Worm (Caenorhabditis elegans): ENCODE measurements around the gene rpb-12.
A peak's percentile ranks its signal among the peaks of the same experiment; 100 is the strongest.

The rpb-12 gene

ce11 chrIV:9112019-9112418 is 34.6 kb downstream of the rpb-12 start:
- TF ChIP-seq elt-2 (tag; optimal IDR thresholded peaks at IDR 0.05) (peak; percentile 71), nhr-25 (tag; optimal IDR thresholded peaks at IDR 0.05) (no peak), ceh-9 (tag; optimal IDR thresholded peaks at IDR 0.05) (no peak), elt-1 (tag; optimal IDR thresholded peaks at IDR 0.05) (no peak), ceh-82 (tag; optimal IDR thresholded peaks at IDR 0.05) (no peak), pqm-1 (tag; optimal IDR thresholded peaks at IDR 0.05) (peak; percentile 45), eor-1 (tag; optimal IDR thresholded peaks at IDR 0.05) (no peak), nhr-43 (tag; optimal IDR thresholded peaks at IDR 0.05; ENCODE audit: poor library complexity, severe bottlenecking) (peak; percentile 58), elt-3 (tag; optimal IDR thresholded peaks at IDR 0.05) (peak in 2 of 3 experiments; percentile 20 to 65), zag-1 (tag; optimal IDR thresholded peaks at IDR 0.05) (no peak)

ce11 chrIV:9108631-9109030 is 38.0 kb downstream of the rpb-12 start, which contains the start of gene aly-1:
Gene aly-1, plus strand, starts transcription at chrIV:9108931.
- no peak for TF ChIP-seq jun-1 (tag; optimal IDR thresholded peaks at IDR 0.05)
- TF ChIP-seq mdl-1 (tag; optimal IDR thresholded peaks at IDR 0.05), result no peak

- TF ChIP-seq nfya-1 (tag; optimal IDR thresholded peaks at IDR 0.05; ENCODE audit: insufficient read depth) (peak; percentile 58), elt-2 (tag; optimal IDR thresholded peaks at IDR 0.05) (peak; percentile 15), nhr-23 (tag; optimal IDR thresholded peaks at IDR 0.05) (peak; percentile 14), mml-1 (tag; optimal IDR thresholded peaks at IDR 0.05) (no peak), ceh-9 (tag; optimal IDR thresholded peaks at IDR 0.05) (no peak), ceh-28 (tag; optimal IDR thresholded peaks at IDR 0.05) (peak; percentile 50), egl-5 (tag; optimal IDR thresholded peaks at IDR 0.05) (peak; percentile 93), snpc-4 (tag; optimal IDR thresholded peaks at IDR 0.05) (peak; percentile 27), lin-15B (tag; optimal IDR thresholded peaks at IDR 0.05) (peak; percentile 69), pqm-1 (tag; optimal IDR thresholded peaks at IDR 0.05) (no peak), nhr-76 (tag; optimal IDR thresholded peaks at IDR 0.05) (no peak), pha-4 (tag; optimal IDR thresholded peaks at IDR 0.05) (peak; percentile 85), lin-39 (tag; optimal IDR thresholded peaks at IDR 0.05) (peak; percentile 71), nhr-25 (tag; optimal IDR thresholded peaks at IDR 0.05) (peak; percentile 49), hmg-11 (tag; optimal IDR thresholded peaks at IDR 0.05) (peak; percentile 68)
These were observed 39.2 kb downstream of the rpb-12 start for ce11 chrIV:9107464-9107863.

- TF ChIP-seq nhr-12 (tag; optimal IDR thresholded peaks at IDR 0.05) (no peak), ztf-4 (tag; optimal IDR thresholded peaks at IDR 0.05) (no peak), egl-5 (tag; optimal IDR thresholded peaks at IDR 0.05) (peak; percentile 72), unc-62 (GFP tag; optimal IDR thresholded peaks at IDR 0.05) (no peak), hmg-11 (tag; optimal IDR thresholded peaks at IDR 0.05) (no peak), unc-39 (tag; optimal IDR thresholded peaks at IDR 0.05) (no peak), ceh-82 (tag; optimal IDR thresholded peaks at IDR 0.05) (no peak), nfya-1 (tag; optimal IDR thresholded peaks at IDR 0.05; ENCODE audit: insufficient read depth) (peak; percentile 36), snpc-4 (tag; optimal IDR thresholded peaks at IDR 0.05) (no peak), lin-15B (tag; optimal IDR thresholded peaks at IDR 0.05) (peak; percentile 46), nhr-77 (tag; optimal IDR thresholded peaks at IDR 0.05) (no peak), aly-2 (tag; optimal IDR thresholded peaks at IDR 0.05) (no peak), nhr-76 (tag; optimal IDR thresholded peaks at IDR 0.05) (no peak), ztf-11 (tag; optimal IDR thresholded peaks at IDR 0.05) (no peak), daf-12 (tag; optimal IDR thresholded peaks at IDR 0.05) (no peak), pqm-1 (tag; optimal IDR thresholded peaks at IDR 0.05) (no peak), pha-4 (tag; optimal IDR thresholded peaks at IDR 0.05) (peak; percentile 39), nhr-237 (tag; optimal IDR thresholded peaks at IDR 0.05) (no peak), nhr-28 (tag; optimal IDR thresholded peaks at IDR 0.05) (no peak)
These were observed 42.3 kb downstream of the rpb-12 start, which contains the start of the genes C01F6.14 and fem-3 for ce11 chrIV:9104071-9105016. Gene C01F6.14, minus strand, starts transcription at chrIV:9104121. Gene fem-3, plus strand, starts transcription at chrIV:9104966.
